Fruit fly (Drosophila melanogaster) Kc167 (cell line): ENCODE measurements around the gene Os-C.

Experiments used
- Myc ChIP-seq: fragments of >200 bp; optimal IDR thresholded peaks from 2 replicates; lab custom pipeline; 2017; ENCODE audit warnings: missing external identifiers
- Sin3A ChIP-seq: fragments of >200 bp; optimal IDR thresholded peaks from 2 replicates; lab custom pipeline; 2018; ENCODE audit warnings: missing external identifiers
- h ChIP-seq: fragments of >200 bp; optimal IDR thresholded peaks from 3 replicates; lab custom pipeline; 2018; ENCODE audit warnings: missing external identifiers
- insv ChIP-seq: fragments of >200 bp; optimal IDR thresholded peaks from 3 replicates; lab custom pipeline; 2018; ENCODE audit warnings: missing external identifiers
- psq ChIP-seq: fragments of >200 bp; optimal IDR thresholded peaks from 2 replicates; lab custom pipeline; 2017; ENCODE audit warnings: missing external identifiers
- ttk ChIP-seq: sonication (Bioruptor generic); optimal IDR thresholded peaks from 2 replicates; lab custom pipeline; 2017; ENCODE audit warnings: missing external identifiers

Os-C gene

dm6 chr3R:7978379-7979009 is at the start of gene Os-C, which contains the start of gene CD98hc:
TSS of gene Os-C (plus strand) at chr3R:7978959.
TSS of gene CD98hc (minus strand) at chr3R:7978428.
- TF ChIP-seq psq: no peak
- TF ChIP-seq ttk: no peak
- TF ChIP-seq Myc: no peak
- no peak for TF ChIP-seq Sin3A (lab: Kevin White, UChicago)
- TF ChIP-seq h (lab: Kevin White, UChicago): no peak
- no peak for TF ChIP-seq insv (lab: Kevin White, UChicago)

dm6 chr3R:7936786-7937363 is 41.9 kb upstream of the Os-C start:
- TF ChIP-seq ttk: no peak
- no peak for TF ChIP-seq psq
- no peak for TF ChIP-seq Myc
- TF ChIP-seq h (lab: Kevin White, UChicago): no peak
- no peak for TF ChIP-seq Sin3A (lab: Kevin White, UChicago)
- no peak for TF ChIP-seq insv (lab: Kevin White, UChicago)

dm6 chr3R:7944699-7945349 is 33.9 kb upstream of the Os-C start:
- TF ChIP-seq Sin3A (lab: Kevin White, UChicago) (no peak), Myc (no peak), insv (lab: Kevin White, UChicago) (no peak), psq (no peak), ttk (no peak), h (lab: Kevin White, UChicago) (no peak)

- TF ChIP-seq h (lab: Kevin White, UChicago) (no peak), Sin3A (lab: Kevin White, UChicago) (no peak), insv (lab: Kevin White, UChicago) (no peak)
Observed at dm6 chr3R:7947349-7947748, 31.4 kb upstream of the Os-C start.

dm6 chr3R:7950147-7950546 is 28.6 kb upstream of the Os-C start:
- no peak for TF ChIP-seq Myc

dm6 chr3R:7953041-7953788 is 25.5 kb upstream of the Os-C start:
- TF ChIP-seq ttk (no peak), h (lab: Kevin White, UChicago) (no peak), psq (no peak), insv (lab: Kevin White, UChicago) (no peak), Sin3A (lab: Kevin White, UChicago) (no peak), Myc (no peak)

- TF ChIP-seq Myc (no peak), Sin3A (lab: Kevin White, UChicago) (no peak), ttk (no peak), psq (no peak), insv (lab: Kevin White, UChicago) (no peak), h (lab: Kevin White, UChicago) (no peak)
Observed at dm6 chr3R:7954477-7954876, 24.3 kb upstream of the Os-C start.

dm6 chr3R:7957008-7957407 is 21.8 kb upstream of the Os-C start:
- TF ChIP-seq psq (no peak), ttk (no peak), Myc (no peak), Sin3A (lab: Kevin White, UChicago) (no peak), insv (lab: Kevin White, UChicago) (no peak), h (lab: Kevin White, UChicago) (no peak)

dm6 chr3R:7961348-7961747 is 17.4 kb upstream of the Os-C start:
- TF ChIP-seq h (lab: Kevin White, UChicago) (no peak), Sin3A (lab: Kevin White, UChicago) (no peak), psq (no peak), Myc (no peak), insv (lab: Kevin White, UChicago) (no peak), ttk (no peak)

- TF ChIP-seq psq (no peak), h (lab: Kevin White, UChicago) (no peak), ttk (no peak), insv (lab: Kevin White, UChicago) (no peak), Sin3A (lab: Kevin White, UChicago) (no peak), Myc (no peak)
Observed at dm6 chr3R:7962778-7963494, 15.8 kb upstream of the Os-C start.

- TF ChIP-seq Myc (no peak), Sin3A (lab: Kevin White, UChicago) (no peak), h (lab: Kevin White, UChicago) (no peak), psq (no peak), ttk (no peak), insv (lab: Kevin White, UChicago) (no peak)
Observed at dm6 chr3R:7963495-7964132, 15.1 kb upstream of the Os-C start.
